Fruit fly (Drosophila melanogaster) whole organism: Measurements from ENCODE around the gene Grip128.

Experiments
- CG8478 ChIP-seq: fragments of >200 bp; optimal IDR thresholded peaks from 2 replicates; lab custom pipeline; 2018; ENCODE audit warnings: inconsistent platforms
- EcR ChIP-seq, 2 experiments: fragments of >200 bp; optimal IDR thresholded peaks; 2 replicates each; lab custom pipeline; 2017; ENCODE audit warnings: missing biosample characterization in 2 of 2, missing genetic modification characterization in 2 of 2, missing genetic modification reagents in 2 of 2

DNA sequence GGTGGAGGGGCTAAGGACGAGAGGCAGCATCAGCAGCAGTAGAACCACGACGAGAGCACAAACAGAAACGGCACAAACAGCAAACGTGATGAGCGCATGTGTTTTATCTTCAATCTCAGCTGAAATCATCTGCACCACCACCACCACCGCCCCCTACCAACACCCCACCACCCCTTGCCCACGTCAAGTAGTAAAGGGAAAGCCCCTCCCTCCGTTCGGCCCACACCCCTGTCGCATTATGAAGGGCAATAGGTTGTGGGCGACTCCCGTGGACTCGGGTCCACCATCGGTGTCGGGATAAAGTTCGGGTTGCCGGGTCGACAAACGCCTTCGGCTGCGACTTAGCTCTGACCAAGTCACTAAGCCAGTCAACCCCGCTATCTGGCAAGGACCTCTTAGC lies 28.4 kb downstream of the Grip128 start:
- TF ChIP-seq CG8478 (no peak), EcR (GFP tag; optimal IDR thresholded peaks at IDR 0.05; lab: Kevin White, UChicago) (no peak)
